Worm (Caenorhabditis elegans) whole organism, midembryonic: ENCODE results near the gene aps-1.

ENCODE experiments used
- flt-1 ChIP-seq: fragments of 200-800 bp; sonication (Bioruptor generic); IDR thresholded peaks from 2 replicates; pipeline ENCODE4 v1.3.6; 2022; ENCODE audit warnings: missing genetic modification characterization, missing compliant biosample characterization
- ztf-29 ChIP-seq: fragments of 200-800 bp; sonication (Bioruptor generic); IDR thresholded peaks from 2 replicates; pipeline ENCODE4 v1.3.6; 2022; ENCODE audit warnings: missing genetic modification reagents, missing genetic modification characterization, missing compliant biosample characterization

DNA sequence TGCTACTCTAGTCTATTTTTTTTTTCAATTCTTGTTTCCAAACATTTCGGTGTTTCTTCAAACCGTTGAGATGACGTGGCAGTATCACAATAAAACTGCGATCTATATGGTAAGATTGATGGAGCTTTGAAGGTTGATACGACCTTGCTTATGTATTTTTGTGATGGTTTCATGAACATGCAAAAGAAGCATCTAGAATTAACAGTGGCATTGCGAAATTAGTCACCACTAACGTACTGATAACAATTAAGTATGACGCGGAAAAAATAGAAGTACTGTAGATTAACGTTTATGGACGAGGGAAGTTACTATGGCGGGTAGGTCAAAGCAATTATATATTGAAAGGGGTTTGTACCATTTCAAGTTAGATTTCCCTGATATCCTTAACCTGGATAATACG is 5.4 kb upstream of the aps-1 start:
- TF ChIP-seq flt-1 (GFP tag; lab: Robert Waterston, UW) (no peak), ztf-29 (GFP tag; lab: Robert Waterston, UW) (no peak)
